Worm (Caenorhabditis elegans): ENCODE measurements around the gene srw-69.

DNA sequence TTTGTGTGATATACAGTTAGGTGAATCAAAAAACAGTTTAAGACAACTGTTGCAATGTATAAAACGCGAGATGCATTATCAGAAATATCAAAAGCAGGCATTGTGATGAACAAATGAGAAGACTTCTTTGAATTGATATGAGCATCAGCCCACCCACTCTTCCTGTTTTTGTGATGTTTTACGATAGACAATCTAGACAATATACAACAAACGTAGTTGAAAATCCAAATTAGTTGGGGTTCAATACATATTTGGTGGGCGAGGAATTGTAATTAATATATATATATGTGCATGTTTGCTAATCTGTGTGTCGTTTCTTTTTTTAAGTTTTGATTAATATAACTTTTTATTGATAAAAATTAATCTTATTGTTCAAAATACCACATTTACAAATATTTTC, 44.0 kb upstream of the srw-69 start, which contains the start of gene str-28:
- TF ChIP-seq dao-5 (tag; optimal IDR thresholded peaks at IDR 0.05) (no peak), W03F9.2 (tag; optimal IDR thresholded peaks at IDR 0.05) (no peak), him-1 (tag; optimal IDR thresholded peaks at IDR 0.05) (no peak)
